Worm (Caenorhabditis elegans): ENCODE measurements around the gene C16C10.4.

C16C10.4 gene

ce11 chrIII:4123277-4123676, 47.9 kb upstream of the C16C10.4 start:
- TF ChIP-seq sem-4 (tag; optimal IDR thresholded peaks at IDR 0.05): no peak
- no peak for TF ChIP-seq nhr-25 (tag; optimal IDR thresholded peaks at IDR 0.05)

DNA sequence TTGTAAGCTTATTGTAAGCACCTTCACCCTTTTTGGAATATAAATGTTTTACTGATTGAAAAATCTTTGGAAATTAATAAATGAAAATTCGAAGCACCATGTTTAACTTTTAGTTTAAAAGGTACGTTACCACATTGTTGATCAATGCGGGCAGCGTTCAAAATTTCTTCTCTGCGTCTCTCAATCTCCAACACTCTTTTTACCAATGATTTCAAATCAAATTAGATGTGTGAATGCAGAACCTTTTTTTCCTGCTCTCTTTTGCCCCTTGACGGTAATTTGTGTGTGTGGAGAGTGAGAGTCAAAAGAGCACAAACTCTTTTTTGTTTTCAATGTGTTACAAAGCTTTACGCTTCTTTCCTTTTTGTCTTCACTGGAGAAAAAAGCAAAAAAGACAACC, 47.2 kb upstream of the C16C10.4 start:
- TF ChIP-seq egl-27 (tag; optimal IDR thresholded peaks at IDR 0.05) (no peak), ceh-82 (tag; optimal IDR thresholded peaks at IDR 0.05) (no peak), nhr-12 (tag; optimal IDR thresholded peaks at IDR 0.05) (no peak), C34F6.9 (tag; optimal IDR thresholded peaks at IDR 0.05) (no peak), nhr-6 (tag; optimal IDR thresholded peaks at IDR 0.05) (no peak), nhr-77 (tag; optimal IDR thresholded peaks at IDR 0.05) (no peak), gmeb-1 (tag; optimal IDR thresholded peaks at IDR 0.05) (no peak), zag-1 (tag; optimal IDR thresholded peaks at IDR 0.05) (no peak), Y55F3AM.14 (GFP tag; optimal IDR thresholded peaks at IDR 0.05) (no peak), sem-4 (tag; optimal IDR thresholded peaks at IDR 0.05) (no peak), nhr-10 (tag; optimal IDR thresholded peaks at IDR 0.05) (no peak), aly-2 (tag; optimal IDR thresholded peaks at IDR 0.05) (no peak), ama-1 (optimal IDR thresholded peaks at IDR 0.05) (no peak), ztf-1 (GFP tag; conservative IDR thresholded peaks at IDR 0.05) (no peak)

- peak; percentile 51 for TF ChIP-seq zag-1 (tag; optimal IDR thresholded peaks at IDR 0.05)
- peak in 1 of 2 experiments; percentile 1 for TF ChIP-seq lsy-2 (tag; optimal IDR thresholded peaks at IDR 0.05)
- TF ChIP-seq Y55F3AM.14 (GFP tag; optimal IDR thresholded peaks at IDR 0.05): no peak
- TF ChIP-seq ama-1 (optimal IDR thresholded peaks at IDR 0.05): no peak
- no peak for TF ChIP-seq crh-2 (tag; optimal IDR thresholded peaks at IDR 0.05)
Measured at ce11 chrIII:4131814-4132555, 39.2 kb upstream of the C16C10.4 start.

DNA sequence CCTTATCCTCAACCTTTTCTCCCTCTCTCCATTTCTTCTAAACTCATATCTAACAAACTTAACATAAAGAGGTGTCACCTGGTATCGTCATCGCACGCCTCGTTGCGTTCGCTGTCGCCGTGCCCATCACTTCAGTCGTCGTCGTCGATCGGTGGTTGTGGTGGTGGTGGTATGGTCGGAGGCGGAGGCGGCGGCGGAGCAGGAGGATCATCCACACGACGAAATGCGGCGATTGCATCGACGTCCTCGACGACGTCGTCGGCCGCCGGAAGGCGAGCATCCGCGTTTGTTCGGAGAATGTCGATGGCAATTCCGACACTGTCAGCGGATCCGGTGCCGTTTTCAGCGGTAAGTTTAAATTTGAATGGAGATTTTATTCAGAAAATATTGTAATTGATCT, 37.1 kb upstream of the C16C10.4 start:
- no peak for TF ChIP-seq lin-13 (GFP tag; optimal IDR thresholded peaks at IDR 0.05)
- TF ChIP-seq zag-1 (tag; optimal IDR thresholded peaks at IDR 0.05): no peak
- no peak for TF ChIP-seq fos-1 (tag; optimal IDR thresholded peaks at IDR 0.05)
- no peak for TF ChIP-seq dmd-4 (tag; optimal IDR thresholded peaks at IDR 0.05)
- TF ChIP-seq elt-3 (tag; optimal IDR thresholded peaks at IDR 0.05): no peak
- TF ChIP-seq aly-2 (tag; optimal IDR thresholded peaks at IDR 0.05): no peak
- no peak for TF ChIP-seq snpc-4 (tag; optimal IDR thresholded peaks at IDR 0.05)
- TF ChIP-seq ceh-16 (tag; optimal IDR thresholded peaks at IDR 0.05): no peak
- no peak for TF ChIP-seq unc-62 (GFP tag; optimal IDR thresholded peaks at IDR 0.05)
- no peak for TF ChIP-seq mab-5 (tag; optimal IDR thresholded peaks at IDR 0.05)
- TF ChIP-seq nhr-77 (tag; optimal IDR thresholded peaks at IDR 0.05): no peak
- TF ChIP-seq nhr-21 (tag; optimal IDR thresholded peaks at IDR 0.05): no peak
- no peak for TF ChIP-seq nhr-6 (tag; optimal IDR thresholded peaks at IDR 0.05)
- TF ChIP-seq skn-1 (tag; optimal IDR thresholded peaks at IDR 0.05): no peak
- no peak for TF ChIP-seq nhr-25 (tag; optimal IDR thresholded peaks at IDR 0.05)
- no peak for TF ChIP-seq nhr-23 (tag; optimal IDR thresholded peaks at IDR 0.05)
- TF ChIP-seq peb-1 (tag; optimal IDR thresholded peaks at IDR 0.05): no peak
- TF ChIP-seq lsy-2 (tag; optimal IDR thresholded peaks at IDR 0.05): no peak
- no peak for TF ChIP-seq ztf-1 (GFP tag; conservative IDR thresholded peaks at IDR 0.05)
- no peak for TF ChIP-seq mbf-1 (tag; optimal IDR thresholded peaks at IDR 0.05)

DNA sequence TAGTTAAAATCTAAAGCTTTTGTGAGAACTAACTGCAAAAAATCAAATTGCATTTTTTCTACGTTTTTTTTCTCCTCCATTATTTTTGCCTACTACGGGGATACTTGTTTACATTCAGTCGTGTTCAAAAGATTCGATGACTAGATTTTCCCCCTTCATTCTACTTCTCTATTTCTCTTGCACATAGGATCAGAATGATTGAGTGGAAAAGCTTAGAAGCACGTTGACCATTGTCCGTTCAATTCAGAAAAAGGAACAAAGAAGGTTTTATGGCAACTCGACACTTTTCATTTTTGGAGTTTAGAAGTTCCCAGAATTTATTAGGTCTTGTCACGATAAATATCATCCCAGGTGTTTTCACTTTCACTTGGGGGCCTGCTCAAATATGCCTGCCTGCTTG, 34.0 kb upstream of the C16C10.4 start:
- peak; percentile 51 for TF ChIP-seq unc-55 (GFP tag; optimal IDR thresholded peaks at IDR 0.05)
- TF ChIP-seq ceh-82 (tag; optimal IDR thresholded peaks at IDR 0.05): no peak

ce11 chrIII:4143170-4143569, 28.0 kb upstream of the C16C10.4 start:
- TF ChIP-seq gmeb-1 (tag; optimal IDR thresholded peaks at IDR 0.05) (no peak), ceh-16 (tag; optimal IDR thresholded peaks at IDR 0.05) (no peak), unc-39 (tag; optimal IDR thresholded peaks at IDR 0.05) (no peak), mbf-1 (tag; optimal IDR thresholded peaks at IDR 0.05) (no peak), Y55F3AM.14 (GFP tag; optimal IDR thresholded peaks at IDR 0.05) (no peak), elt-1 (tag; optimal IDR thresholded peaks at IDR 0.05) (no peak), egl-27 (tag; optimal IDR thresholded peaks at IDR 0.05) (no peak), nhr-237 (tag; optimal IDR thresholded peaks at IDR 0.05) (no peak)
